Fruit fly (Drosophila melanogaster) whole organism, wandering third instar larva: ENCODE results near the gene CG10725.
A peak's percentile ranks its signal among the peaks of the same experiment; 100 is the strongest.

ENCODE experiments used
- CG32264 ChIP-seq: fragments of 200-800 bp; sonication (Bioruptor generic); optimal IDR thresholded peaks from 2 replicates; lab custom pipeline; 2016; ENCODE audit warnings: missing biosample characterization, missing genetic modification characterization
- Dfd ChIP-seq: fragments of >200 bp; optimal IDR thresholded peaks from 2 replicates; lab custom pipeline; 2017; ENCODE audit warnings: missing biosample characterization, missing genetic modification characterization
- Dif ChIP-seq: fragments of 200-275, 200-300 bp; sonication (Bioruptor generic); optimal IDR thresholded peaks from 2 replicates; lab custom pipeline; 2018; ENCODE audit warnings: missing biosample characterization, missing genetic modification characterization; ENCODE audit not compliant: partially characterized antibody
- HLH106 ChIP-seq: fragments of 200-800 bp; optimal IDR thresholded peaks from 3 replicates; lab custom pipeline; 2019; ENCODE audit warnings: missing biosample characterization, mild to moderate bottlenecking, missing genetic modification characterization, moderate library complexity
- Hnf4 ChIP-seq: fragments of 200-800 bp; sonication (Bioruptor generic); optimal IDR thresholded peaks from 2 replicates; lab custom pipeline; 2016; ENCODE audit warnings: missing biosample characterization, mild to moderate bottlenecking, missing genetic modification characterization
- Jra ChIP-seq: sonication (Bioruptor generic); optimal IDR thresholded peaks from 2 replicates; lab custom pipeline; 2016; ENCODE audit warnings: missing biosample characterization, missing genetic modification characterization
- Mio ChIP-seq: sonication (Bioruptor generic); optimal IDR thresholded peaks from 2 replicates; lab custom pipeline; 2016; ENCODE audit warnings: missing biosample characterization, missing genetic modification characterization
- Rel ChIP-seq, 2 experiments: fragments of 200-800 bp; sonication (Bioruptor generic) in 1 of 2; optimal IDR thresholded peaks; 2 replicates in 1 of 2; 3 replicates in 1 of 2; lab custom pipeline; 2016 to 2019; ENCODE audit warnings: mild to moderate bottlenecking in 2 of 2, missing biosample characterization in 2 of 2, missing genetic modification characterization in 2 of 2, moderate library complexity in 1 of 2
- Vsx2 ChIP-seq: fragments of 200-300, 225-300 bp; sonication (Bioruptor generic); optimal IDR thresholded peaks from 2 replicates; lab custom pipeline; 2018; ENCODE audit warnings: missing biosample characterization, missing genetic modification characterization; ENCODE audit not compliant: partially characterized antibody
- br ChIP-seq: fragments of 200-800 bp; sonication (Bioruptor generic); optimal IDR thresholded peaks from 2 replicates; lab custom pipeline; 2016; ENCODE audit warnings: missing biosample characterization, missing genetic modification characterization
- jim ChIP-seq: fragments of 175-275, 200-325 bp; sonication (Bioruptor generic); optimal IDR thresholded peaks from 2 replicates; lab custom pipeline; 2016; ENCODE audit warnings: missing biosample characterization, mild to moderate bottlenecking, missing genetic modification characterization
- lola ChIP-seq: fragments of >200 bp; optimal IDR thresholded peaks from 2 replicates; lab custom pipeline; 2017; ENCODE audit warnings: missing biosample characterization, missing genetic modification characterization
- psq ChIP-seq: fragments of 200-800 bp; sonication (Bioruptor generic); optimal IDR thresholded peaks from 3 replicates; lab custom pipeline; 2017; ENCODE audit warnings: missing biosample characterization, mild to moderate bottlenecking, missing genetic modification characterization, moderate library complexity
- usp ChIP-seq: fragments of >200 bp; optimal IDR thresholded peaks from 2 replicates; lab custom pipeline; 2017; ENCODE audit warnings: missing biosample characterization, missing genetic modification characterization

- no peak for TF ChIP-seq CG32264 (GFP tag; lab: Kevin White, UChicago)
- no peak for TF ChIP-seq Rel (GFP tag; optimal IDR thresholded peaks at IDR 0.05; lab: Kevin White, UChicago)
- peak; percentile 33 for TF ChIP-seq Rel (tag; optimal IDR thresholded peaks at IDR 0.05; lab: Kevin White, UChicago)
- no peak for TF ChIP-seq Dfd (GFP tag; lab: Kevin White, UChicago)
- no peak for TF ChIP-seq Vsx2 (GFP tag; lab: Kevin White, UChicago)
- no peak for TF ChIP-seq br (GFP tag; lab: Kevin White, UChicago)
- no peak for TF ChIP-seq psq (GFP tag; lab: Kevin White, UChicago)
- TF ChIP-seq jim (GFP tag; lab: Kevin White, UChicago): peak; percentile 84
- no peak for TF ChIP-seq Jra (GFP tag; lab: Kevin White, UChicago)
- TF ChIP-seq lola (GFP tag; lab: Kevin White, UChicago): no peak
- TF ChIP-seq Dif (GFP tag; lab: Kevin White, UChicago): no peak
- TF ChIP-seq Hnf4 (GFP tag; lab: Kevin White, UChicago): no peak
- TF ChIP-seq HLH106 (tag; lab: Kevin White, UChicago): peak; percentile 34
- no peak for TF ChIP-seq usp (GFP tag; lab: Kevin White, UChicago)
- no peak for TF ChIP-seq Mio (GFP tag; lab: Kevin White, UChicago)
Observed at dm6 chr3L:13442400-13442799, 4.6 kb downstream of the CG10725 start, which contains the start of gene cmb.
